Fruit fly (Drosophila melanogaster) whole organism, prepupa: Measurements from ENCODE around the gene CG1024.
A peak's percentile ranks its signal among the peaks of the same experiment; 100 is the strongest.

ENCODE experiments used
- Blimp-1 ChIP-seq: fragments of 200-800 bp; sonication (Bioruptor generic); optimal IDR thresholded peaks from 3 replicates; lab custom pipeline; 2017; ENCODE audit warnings: missing biosample characterization, missing genetic modification characterization, mild to moderate bottlenecking, moderate library complexity, missing genetic modification reagents
- CG10631 ChIP-seq: fragments of 200-800 bp; sonication (Bioruptor generic); optimal IDR thresholded peaks from 2 replicates; lab custom pipeline; 2016; ENCODE audit warnings: missing biosample characterization, missing genetic modification characterization
- CG10669 ChIP-seq: fragments of 200-800 bp; sonication (Bioruptor generic); optimal IDR thresholded peaks from 3 replicates; lab custom pipeline; 2018; ENCODE audit warnings: missing biosample characterization, mild to moderate bottlenecking, missing genetic modification characterization, moderate library complexity
- CG11762 ChIP-seq: fragments of 200-800 bp; sonication (Bioruptor generic); optimal IDR thresholded peaks from 3 replicates; lab custom pipeline; 2016; ENCODE audit warnings: missing biosample characterization, missing genetic modification characterization; ENCODE audit not compliant: insufficient read depth
- CG11902 ChIP-seq: fragments of 200-800 bp; sonication (Bioruptor generic); optimal IDR thresholded peaks from 3 replicates; lab custom pipeline; 2016; ENCODE audit warnings: missing biosample characterization, missing genetic modification characterization
- CG15336 ChIP-seq: fragments of 200-800 bp; sonication (Bioruptor generic); IDR thresholded peaks from 2 replicates; pipeline ENCODE4 v1.3.6; 2022; ENCODE audit warnings: missing biosample characterization, missing genetic modification characterization
- CG1621 ChIP-seq: fragments of 200-800 bp; sonication (Bioruptor generic); optimal IDR thresholded peaks from 3 replicates; lab custom pipeline; 2018; ENCODE audit warnings: missing biosample characterization, mild to moderate bottlenecking, missing genetic modification characterization
- CG16779 ChIP-seq: fragments of 200-800 bp; sonication (Bioruptor generic); optimal IDR thresholded peaks from 3 replicates; lab custom pipeline; 2017; ENCODE audit warnings: missing biosample characterization, mild to moderate bottlenecking, missing genetic modification characterization
- CG3032 ChIP-seq: fragments of 200-800 bp; optimal IDR thresholded peaks from 2 replicates; lab custom pipeline; 2019; ENCODE audit warnings: missing biosample characterization, mild to moderate bottlenecking, missing genetic modification characterization, moderate library complexity
- CG31627 ChIP-seq: fragments of 200-800 bp; sonication (Bioruptor generic); optimal IDR thresholded peaks from 3 replicates; lab custom pipeline; 2016; ENCODE audit warnings: missing biosample characterization, missing genetic modification characterization
- CG32006 ChIP-seq: fragments of 200-800 bp; sonication (Bioruptor generic); optimal IDR thresholded peaks from 3 replicates; lab custom pipeline; 2017; ENCODE audit warnings: missing biosample characterization, mild to moderate bottlenecking, missing genetic modification characterization
- CG34406 ChIP-seq: fragments of 200-800 bp; sonication (Bioruptor generic); optimal IDR thresholded peaks from 3 replicates; lab custom pipeline; 2016; ENCODE audit warnings: missing biosample characterization, missing genetic modification characterization
- CG3919 ChIP-seq: fragments of 200-800 bp; sonication (Bioruptor generic); optimal IDR thresholded peaks from 3 replicates; lab custom pipeline; 2016; ENCODE audit warnings: missing biosample characterization, missing genetic modification characterization
- CG4318 ChIP-seq: fragments of 200-800 bp; sonication (Bioruptor generic); optimal IDR thresholded peaks from 3 replicates; lab custom pipeline; 2017; ENCODE audit warnings: missing biosample characterization, mild to moderate bottlenecking, missing genetic modification characterization
- CG6163 ChIP-seq: fragments of 200-800 bp; sonication (Bioruptor generic); IDR thresholded peaks from 3 replicates; pipeline ENCODE4 v1.3.6; 2022; ENCODE audit warnings: missing biosample characterization, missing genetic modification characterization
- CG6276 ChIP-seq: fragments of 200-800 bp; sonication (Bioruptor generic); optimal IDR thresholded peaks from 2 replicates; lab custom pipeline; 2017; ENCODE audit warnings: missing biosample characterization, mild to moderate bottlenecking, missing genetic modification characterization
- CG6792 ChIP-seq: fragments of 200-800 bp; sonication (Bioruptor generic); optimal IDR thresholded peaks from 3 replicates; lab custom pipeline; 2016; ENCODE audit warnings: missing biosample characterization, missing genetic modification characterization
- CG7368 ChIP-seq: fragments of 200-800 bp; sonication (Bioruptor generic); optimal IDR thresholded peaks from 3 replicates; lab custom pipeline; 2016; ENCODE audit warnings: missing biosample characterization, missing genetic modification characterization
- CG8119 ChIP-seq: fragments of 200-800 bp; sonication (Bioruptor generic); IDR thresholded peaks from 3 replicates; pipeline ENCODE4 v1.3.6; 2022; ENCODE audit warnings: missing biosample characterization, missing genetic modification characterization
- CG9139 ChIP-seq: fragments of 200-800 bp; sonication (Bioruptor generic); optimal IDR thresholded peaks from 3 replicates; lab custom pipeline; 2017; ENCODE audit warnings: missing biosample characterization, mild to moderate bottlenecking, missing genetic modification characterization
- Eip75B ChIP-seq: fragments of 200-800 bp; sonication (Bioruptor generic); optimal IDR thresholded peaks from 3 replicates; lab custom pipeline; 2016; ENCODE audit warnings: missing biosample characterization, missing genetic modification characterization
- Eip78C ChIP-seq: fragments of 200-800 bp; sonication (Bioruptor generic); peaks from one replicate; lab custom pipeline; 2016; ENCODE audit warnings: missing biosample characterization, missing genetic modification characterization
- Eip93F ChIP-seq: fragments of 200-800 bp; sonication (Bioruptor generic); optimal IDR thresholded peaks from 2 replicates; lab custom pipeline; 2016; ENCODE audit warnings: missing biosample characterization, mild to moderate bottlenecking, missing genetic modification characterization
- Gug ChIP-seq: fragments of 200-800 bp; sonication (Bioruptor generic); IDR thresholded peaks from 2 replicates; pipeline ENCODE4 v1.3.6; 2022; ENCODE audit warnings: missing biosample characterization, missing genetic modification characterization
- Hr38 ChIP-seq: sonication (Bioruptor generic); optimal IDR thresholded peaks from 2 replicates; lab custom pipeline; 2016; ENCODE audit warnings: missing biosample characterization, missing genetic modification characterization
- Hr39 ChIP-seq: fragments of 200-800 bp; sonication (Bioruptor generic); optimal IDR thresholded peaks from 2 replicates; lab custom pipeline; 2016; ENCODE audit warnings: missing biosample characterization, missing genetic modification characterization
- OdsH ChIP-seq: fragments of 200-800 bp; sonication (Bioruptor generic); optimal IDR thresholded peaks from 3 replicates; lab custom pipeline; 2016; ENCODE audit warnings: missing biosample characterization, missing genetic modification characterization
- Sox102F ChIP-seq: fragments of 200-800 bp; sonication (Bioruptor generic); optimal IDR thresholded peaks from 2 replicates; lab custom pipeline; 2016; ENCODE audit warnings: missing biosample characterization, mild to moderate bottlenecking, missing genetic modification characterization
- Sox14 ChIP-seq: fragments of 200-800 bp; sonication (Bioruptor generic); optimal IDR thresholded peaks from 3 replicates; lab custom pipeline; 2016; ENCODE audit warnings: missing biosample characterization, missing genetic modification characterization
- Sox15 ChIP-seq: fragments of 200-800 bp; sonication (Bioruptor generic); optimal IDR thresholded peaks from 3 replicates; lab custom pipeline; 2016; ENCODE audit warnings: missing biosample characterization, missing genetic modification characterization
- achi ChIP-seq: fragments of 200-800 bp; sonication (Bioruptor generic); optimal IDR thresholded peaks from 3 replicates; lab custom pipeline; 2016; ENCODE audit warnings: missing biosample characterization, missing genetic modification characterization
- acj6 ChIP-seq: fragments of 200-800 bp; sonication (Bioruptor generic); optimal IDR thresholded peaks from 3 replicates; lab custom pipeline; 2016; ENCODE audit warnings: missing biosample characterization, missing genetic modification characterization
- cyc ChIP-seq: fragments of 200-800 bp; sonication (Bioruptor generic); optimal IDR thresholded peaks from 3 replicates; lab custom pipeline; 2016; ENCODE audit warnings: missing biosample characterization, missing genetic modification characterization
- dac ChIP-seq: fragments of 200-800 bp; sonication (Bioruptor generic); optimal IDR thresholded peaks from 2 replicates; lab custom pipeline; 2017; ENCODE audit warnings: missing biosample characterization, mild to moderate bottlenecking, missing genetic modification characterization
- dsx ChIP-seq: fragments of 200-800 bp; optimal IDR thresholded peaks from 3 replicates; lab custom pipeline; 2019; ENCODE audit warnings: missing biosample characterization, mild to moderate bottlenecking, missing genetic modification characterization, moderate library complexity; ENCODE audit not compliant: poor library complexity, severe bottlenecking
- eg ChIP-seq: fragments of 200-800 bp; sonication (Bioruptor generic); IDR thresholded peaks from 3 replicates; pipeline ENCODE4 v1.3.6; 2022; ENCODE audit warnings: missing biosample characterization, missing genetic modification characterization
- esn ChIP-seq: fragments of 200-800 bp; sonication (Bioruptor generic); optimal IDR thresholded peaks from 2 replicates; lab custom pipeline; 2016; ENCODE audit warnings: missing biosample characterization, mild to moderate bottlenecking, missing genetic modification characterization, moderate library complexity
- net ChIP-seq: fragments of 200-800 bp; sonication (Bioruptor generic); optimal IDR thresholded peaks from 3 replicates; lab custom pipeline; 2016; ENCODE audit warnings: missing biosample characterization, missing genetic modification characterization
- pdm3 ChIP-seq: fragments of 200-800 bp; sonication (Bioruptor generic); optimal IDR thresholded peaks from 3 replicates; lab custom pipeline; 2016; ENCODE audit warnings: missing biosample characterization, missing genetic modification characterization
- spab ChIP-seq: fragments of 200-800 bp; sonication (Bioruptor generic); optimal IDR thresholded peaks from 2 replicates; lab custom pipeline; 2017; ENCODE audit warnings: missing biosample characterization, mild to moderate bottlenecking, missing genetic modification characterization, missing genetic modification reagents
- ss ChIP-seq, 2 experiments: fragments of 200-800 bp; sonication (Bioruptor generic); optimal IDR thresholded peaks; 2 replicates in 1 of 2; 3 replicates in 1 of 2; lab custom pipeline; 2017 to 2018; ENCODE audit warnings: mild to moderate bottlenecking in 2 of 2, missing biosample characterization in 2 of 2, missing genetic modification characterization in 2 of 2, moderate library complexity in 1 of 2
- svp ChIP-seq: fragments of 200-800 bp; sonication (Bioruptor generic); peaks from one replicate; lab custom pipeline; 2016; ENCODE audit warnings: missing biosample characterization, missing genetic modification characterization
- topi ChIP-seq: fragments of 200-800 bp; sonication (Bioruptor generic); optimal IDR thresholded peaks from 3 replicates; lab custom pipeline; 2016; ENCODE audit warnings: missing biosample characterization, missing genetic modification characterization

The CG1024 gene

dm6 chr3R:6397611-6398092 lies 17.5 kb upstream of the CG1024 start (continued):
- peak; percentile 37 for TF ChIP-seq acj6 (GFP tag; lab: Kevin White, UChicago)
- TF ChIP-seq eg (GFP tag; lab: Robert Waterston, UW) = no peak
- TF ChIP-seq CG34406 (GFP tag; lab: Kevin White, UChicago) = peak; percentile 46
- peak; percentile 1 for TF ChIP-seq spab (GFP tag; lab: Kevin White, UChicago)
- peak; percentile 54 for TF ChIP-seq Eip75B
- peak; percentile 2 for TF ChIP-seq Blimp-1
- peak; percentile 73 for TF ChIP-seq Sox14 (GFP tag; lab: Kevin White, UChicago)
- TF ChIP-seq CG1621 (tag; lab: Kevin White, UChicago) = peak; percentile 1
- 0 out of 3 replicates have a peak, but pooled peaks have one; percentile 34 for TF ChIP-seq CG6163
- no peak for TF ChIP-seq CG9139 (GFP tag; lab: Kevin White, UChicago)
- TF ChIP-seq CG11762 (GFP tag; lab: Kevin White, UChicago) = no peak
- 0 out of 3 replicates have a peak, but pooled peaks have one; percentile 36 for TF ChIP-seq CG8119 (GFP tag; lab: Robert Waterston, UW)
- peak; percentile 1 for TF ChIP-seq CG6276 (GFP tag; lab: Kevin White, UChicago)
- peak; percentile 57 for TF ChIP-seq CG6792 (GFP tag; lab: Kevin White, UChicago)
- peak; percentile 55 for TF ChIP-seq Sox102F (GFP tag; lab: Kevin White, UChicago)
- no peak for TF ChIP-seq dac (GFP tag; lab: Kevin White, UChicago)
- peak; percentile 20 for TF ChIP-seq CG10631
- TF ChIP-seq CG11902 (GFP tag; lab: Kevin White, UChicago) = peak; percentile 40
- TF ChIP-seq net (GFP tag; lab: Kevin White, UChicago) = peak; percentile 27
- peak; percentile 9 for TF ChIP-seq CG7368 (GFP tag; lab: Kevin White, UChicago)
- peak in 1 of 2 experiments; percentile 9 for TF ChIP-seq ss (GFP tag; optimal IDR thresholded peaks at IDR 0.05; lab: Kevin White, UChicago)
- TF ChIP-seq CG3919 (GFP tag; lab: Kevin White, UChicago) = peak; percentile 19
- peak; percentile 9 for TF ChIP-seq achi (GFP tag; lab: Kevin White, UChicago)
- TF ChIP-seq CG15336 = peak; percentile 48; the same call in 1 of the 2 replicates
- no peak for TF ChIP-seq Hr38 (GFP tag; lab: Kevin White, UChicago)
- peak; percentile 74 for TF ChIP-seq Hr39

- TF ChIP-seq Eip78C (GFP tag; lab: Kevin White, UChicago) (peak; percentile 22), CG6792 (GFP tag; lab: Kevin White, UChicago) (no peak), svp (GFP tag; lab: Kevin White, UChicago) (peak; percentile 91), esn (GFP tag; lab: Kevin White, UChicago) (no peak), CG15336 (no peak)
Measured at dm6 chr3R:6396613-6397012, 16.5 kb upstream of the CG1024 start.

- TF ChIP-seq CG10669 (GFP tag; lab: Kevin White, UChicago) = peak; percentile 48
- TF ChIP-seq pdm3 = peak; percentile 55
- peak; percentile 73 for TF ChIP-seq dsx (GFP tag; lab: Kevin White, UChicago)
- TF ChIP-seq Gug (GFP tag; lab: Robert Waterston, UW) = no peak
- TF ChIP-seq CG16779 (tag; lab: Kevin White, UChicago) = no peak
- TF ChIP-seq CG32006 (GFP tag; lab: Kevin White, UChicago) = peak; percentile 55
- no peak for TF ChIP-seq CG3919 (GFP tag; lab: Kevin White, UChicago)
- TF ChIP-seq CG31627 (GFP tag; lab: Kevin White, UChicago) = peak; percentile 82
- 0 out of 3 replicates have a peak, but pooled peaks have one; percentile 10 for TF ChIP-seq CG8119 (GFP tag; lab: Robert Waterston, UW)
- TF ChIP-seq Sox102F (GFP tag; lab: Kevin White, UChicago) = peak; percentile 80
- TF ChIP-seq spab (GFP tag; lab: Kevin White, UChicago) = peak; percentile 8
- TF ChIP-seq CG7368 (GFP tag; lab: Kevin White, UChicago) = peak; percentile 35
- TF ChIP-seq Eip78C (GFP tag; lab: Kevin White, UChicago) = peak; percentile 94
- TF ChIP-seq cyc (GFP tag; lab: Kevin White, UChicago) = peak; percentile 62
- TF ChIP-seq Sox15 (GFP tag; lab: Kevin White, UChicago) = peak; percentile 45
- TF ChIP-seq CG10631 = peak; percentile 48
- TF ChIP-seq topi = peak; percentile 76
- TF ChIP-seq CG3032 (tag; lab: Kevin White, UChicago) = peak; percentile 44
- TF ChIP-seq Sox14 (GFP tag; lab: Kevin White, UChicago) = peak; percentile 86
- no peak for TF ChIP-seq CG6276 (GFP tag; lab: Kevin White, UChicago)
- TF ChIP-seq CG15336 = no peak
- TF ChIP-seq OdsH (GFP tag; lab: Kevin White, UChicago) = peak; percentile 48
- peak; percentile 67 for TF ChIP-seq CG34406 (GFP tag; lab: Kevin White, UChicago)
- TF ChIP-seq dac (GFP tag; lab: Kevin White, UChicago) = no peak
- peak; percentile 73 for TF ChIP-seq Eip75B
- peak; percentile 27 for TF ChIP-seq Blimp-1
- peak; percentile 91 for TF ChIP-seq svp (GFP tag; lab: Kevin White, UChicago)
- TF ChIP-seq ss (GFP tag; optimal IDR thresholded peaks at IDR 0.05; lab: Kevin White, UChicago) = peak in 1 of 2 experiments; percentile 19
- peak; percentile 11 for TF ChIP-seq CG4318 (GFP tag; lab: Kevin White, UChicago)
- peak; percentile 54 for TF ChIP-seq Eip93F (GFP tag; lab: Kevin White, UChicago)
Measured at dm6 chr3R:6395572-6396295, 15.6 kb upstream of the CG1024 start.
